Fruit fly (Drosophila melanogaster) Kc167 (cell line): ENCODE measurements around the gene Trmt61.

ENCODE experiments used
- Sin3A ChIP-seq: fragments of >200 bp; optimal IDR thresholded peaks from 2 replicates; lab custom pipeline; 2018; ENCODE audit warnings: missing external identifiers
- h ChIP-seq: fragments of >200 bp; optimal IDR thresholded peaks from 3 replicates; lab custom pipeline; 2018; ENCODE audit warnings: missing external identifiers
- psq ChIP-seq: fragments of >200 bp; optimal IDR thresholded peaks from 2 replicates; lab custom pipeline; 2017; ENCODE audit warnings: missing external identifiers
- ttk ChIP-seq: sonication (Bioruptor generic); optimal IDR thresholded peaks from 2 replicates; lab custom pipeline; 2017; ENCODE audit warnings: missing external identifiers

dm6 chr3R:26009766-26010414, 49.4 kb upstream of the Trmt61 start:
- TF ChIP-seq Sin3A, result no peak
- TF ChIP-seq psq (lab: Kevin White, UChicago), result no peak
- TF ChIP-seq ttk (lab: Kevin White, UChicago), result no peak
- TF ChIP-seq h (lab: Kevin White, UChicago), result no peak
